Fruit fly (Drosophila melanogaster): ENCODE measurements around the gene CG13857.
A peak's percentile ranks its signal among the peaks of the same experiment; 100 is the strongest.

CG13857 gene

DNA sequence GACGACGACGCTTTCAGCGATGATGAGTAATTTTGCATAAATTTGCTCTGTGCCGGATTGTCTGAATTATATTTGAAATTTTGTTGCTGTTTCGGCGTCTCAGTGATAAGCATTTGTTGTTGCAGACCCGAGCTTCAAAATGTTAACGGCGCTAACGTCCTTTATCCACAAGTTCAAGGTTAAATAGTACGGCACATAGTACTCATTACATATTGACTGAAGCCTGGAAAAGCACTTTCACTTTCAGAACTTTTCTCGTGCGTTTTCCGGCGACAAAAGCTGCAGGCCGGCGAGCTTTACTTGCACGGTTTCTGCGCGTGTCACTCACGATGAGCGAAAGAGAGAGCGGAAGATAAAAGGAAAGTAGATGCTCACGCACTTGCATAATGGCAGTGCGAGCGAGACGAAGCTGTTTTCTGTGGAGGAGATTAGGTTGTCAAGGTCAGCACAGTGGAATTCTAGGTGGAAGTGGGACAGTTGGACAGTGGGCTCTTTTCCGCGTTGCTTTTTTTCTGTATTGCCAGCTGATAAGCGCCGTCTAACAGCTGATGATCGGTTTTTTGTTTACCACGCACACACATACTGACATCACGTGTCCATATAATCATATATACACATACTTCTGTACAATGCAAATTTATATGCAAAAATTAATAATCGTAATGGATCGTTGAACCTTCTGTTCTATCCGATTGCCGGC lies 25.7 kb downstream of the CG13857 start (continued):
- no peak for TF ChIP-seq CG34224 (GFP tag; IDR thresholded peaks at IDR 0.05; ENCODE audit: partially characterized antibody)
- TF ChIP-seq Ets97D (GFP tag; optimal IDR thresholded peaks at IDR 0.05): no peak
- TF ChIP-seq CG12391 (tag; optimal IDR thresholded peaks at IDR 0.05): no peak
- no peak for TF ChIP-seq D19A (tag; optimal IDR thresholded peaks at IDR 0.05)
- TF ChIP-seq Aef1 (GFP tag; IDR thresholded peaks at IDR 0.05): no peak
- TF ChIP-seq unpg (GFP tag; optimal IDR thresholded peaks at IDR 0.05): no peak
- no peak for TF ChIP-seq CG11398 (GFP tag; optimal IDR thresholded peaks at IDR 0.05)
- TF ChIP-seq CG15011 (GFP tag; optimal IDR thresholded peaks at IDR 0.05): no peak
- TF ChIP-seq CG18599 (GFP tag; optimal IDR thresholded peaks at IDR 0.05): no peak
- TF ChIP-seq cad (GFP tag; optimal IDR thresholded peaks at IDR 0.05): no peak
- no peak for TF ChIP-seq NK7.1 (GFP tag; optimal IDR thresholded peaks at IDR 0.05)
- peak; percentile 93 for TF ChIP-seq ERR (GFP tag; optimal IDR thresholded peaks at IDR 0.05)
- TF ChIP-seq ken (GFP tag; IDR thresholded peaks at IDR 0.05): 0 out of 3 replicates have a peak, but pooled peaks have one; percentile 29
- no peak for TF ChIP-seq CG11247 (GFP tag; IDR thresholded peaks at IDR 0.05)
- TF ChIP-seq CG13624 (GFP tag; optimal IDR thresholded peaks at IDR 0.05): no peak
- TF ChIP-seq inv (GFP tag; IDR thresholded peaks at IDR 0.05; ENCODE audit: partially characterized antibody): no peak
- TF ChIP-seq maf-S (GFP tag; optimal IDR thresholded peaks at IDR 0.05): no peak
- peak; percentile 40; the same call in 1 of the 3 replicates for TF ChIP-seq Doc3 (GFP tag; IDR thresholded peaks at IDR 0.05; ENCODE audit: partially characterized antibody)
- TF ChIP-seq p53 (GFP tag; optimal IDR thresholded peaks at IDR 0.05): no peak
- no peak for TF ChIP-seq CG11093 (GFP tag; IDR thresholded peaks at IDR 0.05)
- no peak for TF ChIP-seq pnt (GFP tag; optimal IDR thresholded peaks at IDR 0.05)
- no peak for TF ChIP-seq CG11560 (tag; IDR thresholded peaks at IDR 0.05)
- no peak for TF ChIP-seq CG2889 (GFP tag; IDR thresholded peaks at IDR 0.05)
- no peak for TF ChIP-seq Dip3 (GFP tag; optimal IDR thresholded peaks at IDR 0.05)
- no peak for TF ChIP-seq CG3995 (GFP tag; optimal IDR thresholded peaks at IDR 0.05)
- no peak for TF ChIP-seq luna (GFP tag; optimal IDR thresholded peaks at IDR 0.05)
- TF ChIP-seq zfh1 (GFP tag; IDR thresholded peaks at IDR 0.05): no peak
- TF ChIP-seq CG13775 (GFP tag; optimal IDR thresholded peaks at IDR 0.05): no peak
- peak; percentile 93 for TF ChIP-seq CG10321 (GFP tag; IDR thresholded peaks at IDR 0.05)
- TF ChIP-seq sr (GFP tag; IDR thresholded peaks at IDR 0.05): no peak
- no peak for TF ChIP-seq seq (GFP tag; IDR thresholded peaks at IDR 0.05)
- peak; percentile 72 for TF ChIP-seq oc (tag; optimal IDR thresholded peaks at IDR 0.05)
- no peak for TF ChIP-seq CG3838 (GFP tag; optimal IDR thresholded peaks at IDR 0.05)
- TF ChIP-seq kay (GFP tag; optimal IDR thresholded peaks at IDR 0.05): no peak
- TF ChIP-seq gro (GFP tag; optimal IDR thresholded peaks at IDR 0.05): no peak
- no peak for TF ChIP-seq CG7357 (GFP tag; IDR thresholded peaks at IDR 0.05)
- TF ChIP-seq GATAe (GFP tag; conservative IDR thresholded peaks at IDR 0.05): peak; percentile 12; the same call in 1 of the 2 replicates
- no peak for TF ChIP-seq Mes4 (GFP tag; optimal IDR thresholded peaks at IDR 0.05)
- TF ChIP-seq Bdp1 (GFP tag; optimal IDR thresholded peaks at IDR 0.05): no peak
- TF ChIP-seq Opbp (GFP tag; IDR thresholded peaks at IDR 0.05; ENCODE audit: partially characterized antibody): no peak
- TF ChIP-seq TFAM (GFP tag; optimal IDR thresholded peaks at IDR 0.05): no peak
- TF ChIP-seq CG14710 (tag; optimal IDR thresholded peaks at IDR 0.05): peak; percentile 25
- no peak for TF ChIP-seq Atf3 (GFP tag; optimal IDR thresholded peaks at IDR 0.05)
- no peak for TF ChIP-seq wor (GFP tag; IDR thresholded peaks at IDR 0.05)
- TF ChIP-seq CG8388 (GFP tag; optimal IDR thresholded peaks at IDR 0.05): no peak
- TF ChIP-seq sug (tag; optimal IDR thresholded peaks at IDR 0.05): no peak
- no peak for TF ChIP-seq CG17385 (GFP tag; optimal IDR thresholded peaks at IDR 0.05)
- TF ChIP-seq esg (GFP tag; conservative IDR thresholded peaks at IDR 0.05): no peak
- peak; percentile 37; the same call in 2 of the 3 replicates for TF ChIP-seq HLH4C (GFP tag; IDR thresholded peaks at IDR 0.05; ENCODE audit: partially characterized antibody)
- TF ChIP-seq CG10431 (GFP tag; optimal IDR thresholded peaks at IDR 0.05): no peak
- TF ChIP-seq tap (tag; optimal IDR thresholded peaks at IDR 0.05): no peak
